Worm (Caenorhabditis elegans) whole organism, L4 larva: ENCODE measurements around the gene F36D4.6.

Source experiments
- F10B5.3 ChIP-seq: sonication (generic microtip); optimal IDR thresholded peaks from 2 replicates; lab custom pipeline; 2016; ENCODE audit warnings: mild to moderate bottlenecking, missing genetic modification characterization, missing compliant biosample characterization
- F37D6.2 ChIP-seq: sonication (generic microtip); optimal IDR thresholded peaks from 2 replicates; lab custom pipeline; 2016; ENCODE audit warnings: mild to moderate bottlenecking, missing genetic modification characterization, missing compliant biosample characterization
- F44E2.7 ChIP-seq: fragments of 200-800 bp; sonication (Bioruptor generic); IDR thresholded peaks from 2 replicates; pipeline ENCODE4 v2.1.2; 2022; ENCODE audit warnings: missing genetic modification characterization, missing compliant biosample characterization
- F49E8.2 ChIP-seq: sonication (generic microtip); optimal IDR thresholded peaks from 2 replicates; lab custom pipeline; 2016; ENCODE audit warnings: missing compliant biosample characterization, mild to moderate bottlenecking, missing genetic modification characterization, borderline replicate concordance
- R02D3.7 ChIP-seq: fragments of 150-350 bp; sonication (generic microtip); optimal IDR thresholded peaks from 3 replicates; lab custom pipeline; 2014; ENCODE audit warnings: missing biosample characterization, missing genetic modification characterization
- T20F7.1 ChIP-seq: fragments of 200-800 bp; sonication (Bioruptor generic); optimal IDR thresholded peaks from 2 replicates; lab custom pipeline; 2018; ENCODE audit warnings: mild to moderate bottlenecking, missing genetic modification characterization, missing compliant biosample characterization
- Y75B8A.6 ChIP-seq: fragments of 200-800 bp; sonication (Bioruptor generic); IDR thresholded peaks from 2 replicates; pipeline ENCODE4 v1.3.6; 2022; ENCODE audit warnings: missing genetic modification reagents, missing genetic modification characterization, missing compliant biosample characterization
- ZK546.5 ChIP-seq, 2 experiments: sonication (generic microtip); optimal IDR thresholded peaks; 2 replicates each; lab custom pipeline; 2017; ENCODE audit warnings: missing biosample characterization in 2 of 2, missing genetic modification characterization in 2 of 2
- aha-1 ChIP-seq: fragments of 150-350 bp; peaks from one replicate; lab custom pipeline; 2014; ENCODE audit warnings: missing biosample characterization, missing genetic modification characterization
- ceh-20 ChIP-seq: fragments of 200-800 bp; sonication (Bioruptor generic); IDR thresholded peaks from 2 replicates; pipeline ENCODE4 v1.3.6; 2022; ENCODE audit warnings: missing genetic modification reagents, missing genetic modification characterization, missing compliant biosample characterization
- cey-2 ChIP-seq: sonication (generic microtip); optimal IDR thresholded peaks from 3 replicates; lab custom pipeline; 2017; ENCODE audit warnings: missing genetic modification characterization, mild to moderate bottlenecking, missing compliant biosample characterization, antibody characterized with exemption, borderline replicate concordance; ENCODE audit not compliant: insufficient read depth
- daf-19 ChIP-seq: fragments of 200-800 bp; sonication (Bioruptor generic); conservative IDR thresholded peaks from 2 replicates; pipeline ENCODE4 v1.3.6; 2022; ENCODE audit warnings: missing genetic modification characterization, missing compliant biosample characterization
- daf-8 ChIP-seq: fragments of 200-800 bp; sonication (Bioruptor generic); IDR thresholded peaks from 2 replicates; pipeline ENCODE4 v1.3.6; 2022; ENCODE audit warnings: missing genetic modification characterization, missing compliant biosample characterization
- dmd-9 ChIP-seq: fragments of 200-800 bp; sonication (Bioruptor generic); IDR thresholded peaks from 2 replicates; pipeline ENCODE4 v1.3.6; 2022; ENCODE audit warnings: missing genetic modification reagents, missing genetic modification characterization, missing compliant biosample characterization
- egl-27 ChIP-seq: sonication (generic microtip); optimal IDR thresholded peaks from 3 replicates; lab custom pipeline; 2017; ENCODE audit warnings: missing biosample characterization, missing genetic modification reagents, missing genetic modification characterization
- hif-1 ChIP-seq, 2 experiments: sonication (generic microtip); optimal IDR thresholded peaks; 2 replicates each; lab custom pipeline; 2016 to 2017; ENCODE audit warnings: missing compliant biosample characterization in 2 of 2, missing genetic modification characterization in 2 of 2, missing genetic modification reagents in 2 of 2, missing genotype in 2 of 2, mild to moderate bottlenecking in 1 of 2
- hlh-11 ChIP-seq: fragments of 200-800 bp; sonication (Bioruptor generic); optimal IDR thresholded peaks from 2 replicates; lab custom pipeline; 2018; ENCODE audit warnings: mild to moderate bottlenecking, missing genetic modification characterization, missing compliant biosample characterization
- lin-1 ChIP-seq: fragments of 200-800 bp; sonication (Bioruptor generic); IDR thresholded peaks from 2 replicates; pipeline ENCODE4 v1.3.6; 2022; ENCODE audit warnings: missing genetic modification reagents, missing genetic modification characterization, missing compliant biosample characterization
- lin-13 ChIP-seq: fragments of 150-350 bp; optimal IDR thresholded peaks from 2 replicates; lab custom pipeline; 2014; ENCODE audit warnings: missing biosample characterization, missing genetic modification reagents, missing genetic modification characterization
- lin-29 ChIP-seq: fragments of 200-800 bp; sonication (Bioruptor generic); IDR thresholded peaks from 2 replicates; pipeline ENCODE4 v1.3.6; 2022; ENCODE audit warnings: missing genetic modification reagents, missing genetic modification characterization, missing compliant biosample characterization
- lin-38 ChIP-seq: fragments of 200-800 bp; sonication (Bioruptor generic); IDR thresholded peaks from 2 replicates; pipeline ENCODE4 v1.3.6; 2022; ENCODE audit warnings: missing genetic modification reagents, missing genetic modification characterization, missing compliant biosample characterization
- lin-39 ChIP-seq: fragments of 150-350 bp; optimal IDR thresholded peaks from 2 replicates; lab custom pipeline; 2014; ENCODE audit warnings: missing biosample characterization, missing genetic modification reagents, missing genetic modification characterization
- madf-9 ChIP-seq: fragments of 200-800 bp; sonication (Bioruptor generic); conservative IDR thresholded peaks from 2 replicates; pipeline ENCODE4 v1.3.6; 2022; ENCODE audit warnings: missing genetic modification reagents, missing genetic modification characterization, missing compliant biosample characterization
- mdl-1 ChIP-seq, 2 experiments: fragments of 150-350 bp in 1 of 2; sonication (generic microtip) in 1 of 2; optimal IDR thresholded peaks; 2 replicates each; lab custom pipeline; 2014 to 2017; ENCODE audit warnings: missing biosample characterization in 2 of 2, missing genetic modification characterization in 2 of 2
- mep-1 ChIP-seq: fragments of 150-350 bp; sonication (generic microtip); optimal IDR thresholded peaks from 3 replicates; lab custom pipeline; 2014; ENCODE audit warnings: missing biosample characterization, missing genetic modification characterization
- mxl-2 ChIP-seq: fragments of 200-800 bp; sonication (Bioruptor generic); conservative IDR thresholded peaks from 2 replicates; pipeline ENCODE4 v1.3.6; 2022; ENCODE audit warnings: missing genetic modification reagents, missing genetic modification characterization, missing compliant biosample characterization
- nhr-10 ChIP-seq: fragments of 150-350 bp; optimal IDR thresholded peaks from 2 replicates; lab custom pipeline; 2014; ENCODE audit warnings: missing biosample characterization, missing genetic modification characterization
- nhr-102 ChIP-seq: sonication (generic microtip); optimal IDR thresholded peaks from 2 replicates; lab custom pipeline; 2016; ENCODE audit warnings: mild to moderate bottlenecking, missing genetic modification characterization, moderate library complexity, missing compliant biosample characterization
- nhr-41 ChIP-seq: fragments of 200-800 bp; sonication (Bioruptor generic); IDR thresholded peaks from 2 replicates; pipeline ENCODE4 v1.3.6; 2022; ENCODE audit warnings: missing genetic modification reagents, missing genetic modification characterization, missing compliant biosample characterization
- nhr-77 ChIP-seq: fragments of 150-350 bp; optimal IDR thresholded peaks from 2 replicates; lab custom pipeline; 2014; ENCODE audit warnings: missing biosample characterization, missing genetic modification characterization
- pha-4 ChIP-seq, 2 experiments: fragments of 150-350 bp in 1 of 2; fragments of 200-800 bp in 1 of 2; sonication (Bioruptor generic) in 1 of 2; IDR thresholded peaks in 1 of 2; optimal IDR thresholded peaks in 1 of 2; 2 replicates each; pipeline versions ENCODE4 v1.3.6 to Lab custom; 2014 to 2022; ENCODE audit warnings: missing genetic modification characterization in 2 of 2, missing genetic modification reagents in 2 of 2, missing biosample characterization in 1 of 2, missing compliant biosample characterization in 1 of 2
- sdz-12 ChIP-seq: fragments of 200-800 bp; sonication (Bioruptor generic); optimal IDR thresholded peaks from 2 replicates; lab custom pipeline; 2018; ENCODE audit warnings: mild to moderate bottlenecking, missing genetic modification characterization, missing compliant biosample characterization
- set-16 ChIP-seq: fragments of 200-800 bp; sonication (Bioruptor generic); IDR thresholded peaks from 2 replicates; pipeline ENCODE4 v1.3.6; 2022; ENCODE audit warnings: missing genetic modification reagents, missing genetic modification characterization, missing compliant biosample characterization
- snpc-1.2 ChIP-seq: fragments of 200-800 bp; sonication (Bioruptor generic); IDR thresholded peaks from 2 replicates; pipeline ENCODE4 v1.3.6; 2022; ENCODE audit warnings: missing genetic modification reagents, missing genetic modification characterization, missing compliant biosample characterization
- spr-3 ChIP-seq: fragments of 200-800 bp; sonication (Bioruptor generic); optimal IDR thresholded peaks from 2 replicates; lab custom pipeline; 2018; ENCODE audit warnings: mild to moderate bottlenecking, missing genetic modification characterization, missing compliant biosample characterization
- tag-97 ChIP-seq: fragments of 200-800 bp; sonication (Bioruptor generic); IDR thresholded peaks from 2 replicates; pipeline ENCODE4 v1.3.6; 2022; ENCODE audit warnings: missing genetic modification characterization, missing compliant biosample characterization
- unc-130 ChIP-seq: sonication (generic microtip); optimal IDR thresholded peaks from 2 replicates; lab custom pipeline; 2016; ENCODE audit warnings: missing genetic modification reagents, missing genetic modification characterization, missing compliant biosample characterization
- unc-39 ChIP-seq: sonication (generic microtip); optimal IDR thresholded peaks from 2 replicates; lab custom pipeline; 2017; ENCODE audit warnings: missing biosample characterization, missing genetic modification characterization
- vab-7 ChIP-seq: fragments of 200-800 bp; sonication (Bioruptor generic); IDR thresholded peaks from 2 replicates; pipeline ENCODE4 v1.3.6; 2022; ENCODE audit warnings: missing genetic modification reagents, missing genetic modification characterization, missing compliant biosample characterization
- zag-1 ChIP-seq: fragments of 150-350 bp; optimal IDR thresholded peaks from 2 replicates; lab custom pipeline; 2014; ENCODE audit warnings: missing biosample characterization, missing genetic modification characterization
- zfp-2 ChIP-seq: sonication (generic microtip); optimal IDR thresholded peaks from 2 replicates; lab custom pipeline; 2016; ENCODE audit warnings: mild to moderate bottlenecking, missing genetic modification characterization, missing compliant biosample characterization
- ztf-11 ChIP-seq: fragments of 150-350 bp; optimal IDR thresholded peaks from 2 replicates; lab custom pipeline; 2014; ENCODE audit warnings: missing biosample characterization, missing genetic modification characterization

F36D4.6 gene

ce11 chrV:9427075-9427474 lies at the start of gene F36D4.6:
TSS of gene F36D4.6 (minus strand) at chrV:9427175.
- TF ChIP-seq lin-29 (GFP tag; lab: Robert Waterston, UW) (no peak), daf-19 (no peak), F10B5.3 (tag; lab: Kevin White, UChicago) (no peak), nhr-10 (tag; lab: Kevin White, UChicago) (no peak), aha-1 (tag; lab: Kevin White, UChicago) (no peak), ZK546.5 (tag; optimal IDR thresholded peaks at IDR 0.05; lab: Kevin White, UChicago) (no peak), lin-1 (GFP tag; lab: Robert Waterston, UW) (no peak), mep-1 (tag; lab: Kevin White, UChicago) (no peak), tag-97 (GFP tag; lab: Robert Waterston, UW) (no peak), lin-13 (GFP tag; lab: Kevin White, UChicago) (no peak), mxl-2 (GFP tag; lab: Robert Waterston, UW) (no peak), F44E2.7 (GFP tag; lab: Robert Waterston, UW) (no peak), egl-27 (tag; lab: Kevin White, UChicago) (no peak), Y75B8A.6 (no peak), F49E8.2 (tag; lab: Kevin White, UChicago) (no peak), T20F7.1 (GFP tag; lab: Kevin White, UChicago) (no peak)

ce11 chrV:9473924-9474323 lies 46.9 kb upstream of the F36D4.6 start:
- TF ChIP-seq daf-8 (no peak), lin-39 (tag; lab: Kevin White, UChicago) (no peak), set-16 (GFP tag; lab: Robert Waterston, UW) (no peak), lin-38 (GFP tag; lab: Robert Waterston, UW) (no peak), zag-1 (no peak), F44E2.7 (GFP tag; lab: Robert Waterston, UW) (no peak), lin-29 (GFP tag; lab: Robert Waterston, UW) (no peak), nhr-41 (no peak), spr-3 (GFP tag; lab: Kevin White, UChicago) (no peak), tag-97 (GFP tag; lab: Robert Waterston, UW) (no peak), mdl-1 (tag; optimal IDR thresholded peaks at IDR 0.05; lab: Kevin White, UChicago) (no peak), hif-1 (tag; optimal IDR thresholded peaks at IDR 0.05; lab: Kevin White, UChicago) (no peak), pha-4 (GFP tag; IDR thresholded peaks at IDR 0.05; lab: Robert Waterston, UW) (no peak), pha-4 (tag; optimal IDR thresholded peaks at IDR 0.05; lab: Kevin White, UChicago) (no peak)

- no peak for TF ChIP-seq ZK546.5 (tag; optimal IDR thresholded peaks at IDR 0.05; lab: Kevin White, UChicago)
- no peak for TF ChIP-seq sdz-12 (GFP tag; lab: Kevin White, UChicago)
- TF ChIP-seq cey-2 (tag; lab: Kevin White, UChicago): no peak
- TF ChIP-seq T20F7.1 (GFP tag; lab: Kevin White, UChicago): no peak
- TF ChIP-seq pha-4 (GFP tag; IDR thresholded peaks at IDR 0.05; lab: Robert Waterston, UW): no peak
- no peak for TF ChIP-seq pha-4 (tag; optimal IDR thresholded peaks at IDR 0.05; lab: Kevin White, UChicago)
- TF ChIP-seq ztf-11 (tag; lab: Kevin White, UChicago): no peak
- TF ChIP-seq zfp-2 (tag; lab: Kevin White, UChicago): no peak
- no peak for TF ChIP-seq madf-9 (GFP tag; lab: Robert Waterston, UW)
- no peak for TF ChIP-seq hlh-11 (tag; lab: Kevin White, UChicago)
These were observed 44.7 kb upstream of the F36D4.6 start, which contains the start of gene flp-6 for ce11 chrV:9471675-9472074. TSS of gene flp-6 (plus strand) at chrV:9471975.

DNA sequence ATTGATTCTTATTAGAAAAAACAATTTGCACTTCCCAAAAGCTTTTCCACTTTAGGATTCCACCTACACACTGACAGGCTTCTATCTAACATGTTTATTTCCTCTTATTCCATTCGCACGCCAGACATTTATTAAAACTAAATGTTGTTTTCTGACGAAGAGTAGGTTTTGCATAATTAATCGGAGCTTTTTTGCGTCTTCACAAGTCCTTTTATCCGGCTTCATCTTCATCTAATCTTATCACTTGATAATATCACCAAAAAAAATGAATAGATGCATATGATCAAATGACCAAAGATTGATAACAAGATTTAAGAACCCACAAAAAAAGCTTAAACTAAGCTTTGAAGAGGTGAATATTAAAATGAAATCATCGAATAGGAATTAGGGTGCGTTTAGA lies 38.6 kb upstream of the F36D4.6 start:
- TF ChIP-seq ceh-20 (GFP tag; lab: Robert Waterston, UW): no peak
- no peak for TF ChIP-seq daf-19
- no peak for TF ChIP-seq unc-39
- TF ChIP-seq unc-130 (GFP tag; lab: Kevin White, UChicago): no peak
- no peak for TF ChIP-seq ztf-11 (tag; lab: Kevin White, UChicago)
- no peak for TF ChIP-seq snpc-1.2 (GFP tag; lab: Robert Waterston, UW)
- TF ChIP-seq vab-7 (GFP tag; lab: Robert Waterston, UW): no peak
- TF ChIP-seq F37D6.2: no peak
- TF ChIP-seq zfp-2 (tag; lab: Kevin White, UChicago): no peak
- no peak for TF ChIP-seq dmd-9 (GFP tag; lab: Robert Waterston, UW)
- TF ChIP-seq nhr-77: no peak
- no peak for TF ChIP-seq R02D3.7 (tag; lab: Kevin White, UChicago)
- no peak for TF ChIP-seq nhr-102 (tag; lab: Kevin White, UChicago)
- TF ChIP-seq, all 104 proteins: peak for 0
